Worm (Caenorhabditis elegans) whole organism, dauer: ENCODE data around the gene sid-2.

ENCODE experiments used
- unc-62 ChIP-seq: sonication (generic microtip); optimal IDR thresholded peaks from 2 replicates; lab custom pipeline; 2017; ENCODE audit warnings: missing biosample characterization, missing genetic modification reagents, missing genetic modification characterization

sid-2 gene

ce11 chrIII:13652708-13653107, 26.5 kb upstream of the sid-2 start:
- TF ChIP-seq unc-62 (GFP tag; lab: Kevin White, UChicago), result no peak

- TF ChIP-seq unc-62 (GFP tag; lab: Kevin White, UChicago), result no peak
These were observed 24.3 kb upstream of the sid-2 start for ce11 chrIII:13654950-13655349.

- TF ChIP-seq unc-62 (GFP tag; lab: Kevin White, UChicago), result no peak
These were observed 22.6 kb upstream of the sid-2 start for ce11 chrIII:13656680-13657079.

ce11 chrIII:13657975-13658374, 21.3 kb upstream of the sid-2 start:
- no peak for TF ChIP-seq unc-62 (GFP tag; lab: Kevin White, UChicago)

- no peak for TF ChIP-seq unc-62 (GFP tag; lab: Kevin White, UChicago)
These were observed 20.2 kb upstream of the sid-2 start for ce11 chrIII:13659028-13659427.

ce11 chrIII:13660123-13660522, 19.1 kb upstream of the sid-2 start:
- TF ChIP-seq unc-62 (GFP tag; lab: Kevin White, UChicago), result no peak

- no peak for TF ChIP-seq unc-62 (GFP tag; lab: Kevin White, UChicago)
These were observed 12.8 kb upstream of the sid-2 start for ce11 chrIII:13666406-13666805.

- no peak for TF ChIP-seq unc-62 (GFP tag; lab: Kevin White, UChicago)
These were observed 11.5 kb upstream of the sid-2 start, which contains the start of gene flp-15 for ce11 chrIII:13667739-13668138. TSS of gene flp-15 (minus strand) at chrIII:13667839.

- no peak for TF ChIP-seq unc-62 (GFP tag; lab: Kevin White, UChicago)
These were observed 9.7 kb upstream of the sid-2 start for ce11 chrIII:13669519-13669918.

ce11 chrIII:13672654-13673330, 6.5 kb upstream of the sid-2 start, which contains the start of gene aqp-11:
TSS of gene aqp-11 (plus strand) at chrIII:13673280.
- TF ChIP-seq unc-62 (GFP tag; lab: Kevin White, UChicago), result no peak

- no peak for TF ChIP-seq unc-62 (GFP tag; lab: Kevin White, UChicago)
These were observed 2.8 kb downstream of the sid-2 start for ce11 chrIII:13682019-13682418.

- TF ChIP-seq unc-62 (GFP tag; lab: Kevin White, UChicago), result no peak
These were observed 4.0 kb downstream of the sid-2 start for ce11 chrIII:13683275-13683674.

ce11 chrIII:13684236-13684635, 5.0 kb downstream of the sid-2 start:
- TF ChIP-seq unc-62 (GFP tag; lab: Kevin White, UChicago), result no peak

- TF ChIP-seq unc-62 (GFP tag; lab: Kevin White, UChicago), result no peak
These were observed 7.1 kb downstream of the sid-2 start, which contains the start of gene dyf-2 for ce11 chrIII:13686309-13686708. TSS of gene dyf-2 (minus strand) at chrIII:13686445.

- TF ChIP-seq unc-62 (GFP tag; lab: Kevin White, UChicago), result no peak
These were observed 8.0 kb downstream of the sid-2 start, which contains the start of gene cul-2 for ce11 chrIII:13687211-13687610. TSS of gene cul-2 (plus strand) at chrIII:13687269.

- no peak for TF ChIP-seq unc-62 (GFP tag; lab: Kevin White, UChicago)
These were observed 13.3 kb downstream of the sid-2 start, which contains the start of gene cyn-2 for ce11 chrIII:13692555-13692954. TSS of gene cyn-2 (plus strand) at chrIII:13692668.

ce11 chrIII:13693187-13693586, 13.9 kb downstream of the sid-2 start:
- TF ChIP-seq unc-62 (GFP tag; lab: Kevin White, UChicago), result no peak
